Worm (Caenorhabditis elegans): ENCODE measurements around the gene skr-19.
"Not testable (repeated sequence)": the region's sequence is repeated elsewhere in the genome, so short reads cannot be mapped to it uniquely, and the experiment has no call there.

DNA sequence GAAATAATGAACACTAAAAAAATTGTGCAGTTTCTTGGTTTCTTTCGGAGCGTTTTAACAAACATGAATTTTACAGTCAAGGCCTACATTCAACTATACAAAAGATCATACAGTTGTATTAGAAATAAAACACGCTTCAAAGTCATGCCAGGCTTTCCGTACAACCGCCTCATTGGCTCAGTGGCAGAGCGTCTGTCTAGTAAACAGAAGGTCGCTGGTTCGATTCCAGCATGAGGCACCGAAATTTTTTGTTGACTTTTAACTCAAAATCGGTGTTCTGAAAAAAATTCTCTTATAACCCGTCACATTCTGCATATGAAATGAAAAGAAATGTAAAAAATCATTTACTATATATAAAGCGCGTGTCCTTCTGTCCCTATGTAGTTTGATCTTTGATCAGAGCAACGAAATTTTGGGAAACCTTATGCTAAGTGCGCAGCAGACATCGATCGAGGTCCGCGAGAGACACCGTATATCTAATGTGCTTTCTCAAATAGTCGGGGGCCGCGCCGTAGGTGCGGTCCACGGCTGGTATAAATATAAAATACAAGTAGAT lies 36.6 kb upstream of the skr-19 start:
- not testable (repeated sequence) for TF ChIP-seq ztf-4 (tag; optimal IDR thresholded peaks at IDR 0.05); F13H6.1 (tag; optimal IDR thresholded peaks at IDR 0.05); nhr-10 (tag; optimal IDR thresholded peaks at IDR 0.05); ztf-11 (tag; optimal IDR thresholded peaks at IDR 0.05); lin-13 (GFP tag; optimal IDR thresholded peaks at IDR 0.05); unc-62 (GFP tag; optimal IDR thresholded peaks at IDR 0.05); mdl-1 (tag; optimal IDR thresholded peaks at IDR 0.05); mbf-1 (tag; optimal IDR thresholded peaks at IDR 0.05); unc-39 (tag; optimal IDR thresholded peaks at IDR 0.05); lsy-2 (tag; optimal IDR thresholded peaks at IDR 0.05); aly-2 (tag; optimal IDR thresholded peaks at IDR 0.05); blmp-1 (tag; optimal IDR thresholded peaks at IDR 0.05; ENCODE audit: insufficient read depth); egl-27 (tag; optimal IDR thresholded peaks at IDR 0.05)
